Fruit fly (Drosophila melanogaster) whole organism, pupa: ENCODE results near the gene mal.

Experiments
- CG10348 ChIP-seq: fragments of 200-800 bp; sonication (Bioruptor generic); IDR thresholded peaks from 2 replicates; pipeline ENCODE4 v1.3.6; 2022; ENCODE audit warnings: missing biosample characterization, missing genetic modification characterization
- CG12605 ChIP-seq: fragments of 200-800 bp; sonication (Bioruptor generic); IDR thresholded peaks from 2 replicates; pipeline ENCODE4 v1.3.6; 2022; ENCODE audit warnings: missing biosample characterization, missing genetic modification characterization
- CG13204 ChIP-seq: fragments of 200-800 bp; sonication (Bioruptor generic); optimal IDR thresholded peaks from 2 replicates; lab custom pipeline; 2018; ENCODE audit warnings: missing biosample characterization, mild to moderate bottlenecking, missing genetic modification characterization, moderate library complexity
- CG14655 ChIP-seq: fragments of 200-800 bp; sonication (Bioruptor generic); optimal IDR thresholded peaks from 3 replicates; lab custom pipeline; 2017; ENCODE audit warnings: mild to moderate bottlenecking, missing biosample characterization, missing genetic modification reagents, missing genetic modification characterization
- CG15710 ChIP-seq: fragments of 200-800 bp; sonication (Bioruptor generic); optimal IDR thresholded peaks from 2 replicates; lab custom pipeline; 2018; ENCODE audit warnings: missing biosample characterization, mild to moderate bottlenecking, missing genetic modification characterization, moderate library complexity
- CG17806 ChIP-seq: fragments of 200-800 bp; sonication (Bioruptor generic); optimal IDR thresholded peaks from 2 replicates; lab custom pipeline; 2018; ENCODE audit warnings: missing biosample characterization, mild to moderate bottlenecking, missing genetic modification characterization, moderate library complexity
- CG32121 ChIP-seq: fragments of 200-800 bp; sonication (Bioruptor generic); IDR thresholded peaks from 2 replicates; pipeline ENCODE4 v1.3.6; 2022; ENCODE audit warnings: missing biosample characterization, missing genetic modification characterization
- CG34367 ChIP-seq: fragments of 200-800 bp; sonication (Bioruptor generic); optimal IDR thresholded peaks from 2 replicates; lab custom pipeline; 2018; ENCODE audit warnings: missing biosample characterization, mild to moderate bottlenecking, missing genetic modification characterization
- CG4496 ChIP-seq: fragments of 200-800 bp; sonication (Bioruptor generic); IDR thresholded peaks from 3 replicates; pipeline ENCODE4 v1.3.6; 2022; ENCODE audit warnings: missing biosample characterization, missing genetic modification characterization
- CG8159 ChIP-seq: fragments of 200-800 bp; sonication (Bioruptor generic); optimal IDR thresholded peaks from 3 replicates; lab custom pipeline; 2018; ENCODE audit warnings: missing biosample characterization, mild to moderate bottlenecking, missing genetic modification characterization, moderate library complexity
- CG8301 ChIP-seq: fragments of 200-800 bp; sonication (Bioruptor generic); optimal IDR thresholded peaks from 2 replicates; lab custom pipeline; 2018; ENCODE audit warnings: missing biosample characterization, mild to moderate bottlenecking, missing genetic modification characterization
- CG9948 ChIP-seq: fragments of 200-800 bp; sonication (Bioruptor generic); optimal IDR thresholded peaks from 2 replicates; lab custom pipeline; 2018; ENCODE audit warnings: missing biosample characterization, mild to moderate bottlenecking, missing genetic modification characterization, moderate library complexity
- D1 ChIP-seq: fragments of 200-800 bp; sonication (Bioruptor generic); optimal IDR thresholded peaks from 2 replicates; lab custom pipeline; 2018; ENCODE audit warnings: missing biosample characterization, mild to moderate bottlenecking, missing genetic modification characterization, moderate library complexity
- EcR ChIP-seq: fragments of 200-800 bp; sonication (Bioruptor generic); optimal IDR thresholded peaks from 3 replicates; lab custom pipeline; 2019; ENCODE audit warnings: missing biosample characterization, missing genetic modification characterization, mild to moderate bottlenecking, moderate library complexity, missing genetic modification reagents
- Ets98B ChIP-seq: fragments of 200-800 bp; sonication (Bioruptor generic); IDR thresholded peaks from 2 replicates; pipeline ENCODE4 v1.3.6; 2022; ENCODE audit warnings: missing biosample characterization, missing genetic modification characterization
- Pif1A ChIP-seq: fragments of 200-800 bp; sonication (Bioruptor generic); optimal IDR thresholded peaks from 3 replicates; lab custom pipeline; 2016; ENCODE audit warnings: missing biosample characterization, missing genetic modification characterization
- Pif1B ChIP-seq: fragments of 200-800 bp; sonication (Bioruptor generic); optimal IDR thresholded peaks from 3 replicates; lab custom pipeline; 2016; ENCODE audit warnings: missing biosample characterization, missing genetic modification characterization
- Snoo ChIP-seq: fragments of 200-800 bp; sonication (Bioruptor generic); optimal IDR thresholded peaks from 3 replicates; lab custom pipeline; 2017; ENCODE audit warnings: missing biosample characterization, mild to moderate bottlenecking, missing genetic modification characterization, inconsistent platforms
- fd96Ca ChIP-seq: fragments of 200-800 bp; sonication (Bioruptor generic); IDR thresholded peaks from 3 replicates; pipeline ENCODE4 v1.3.6; 2022; ENCODE audit warnings: missing biosample characterization, missing genetic modification characterization
- gl ChIP-seq: fragments of 200-800 bp; sonication (Bioruptor generic); optimal IDR thresholded peaks from 2 replicates; lab custom pipeline; 2018; ENCODE audit warnings: missing biosample characterization, mild to moderate bottlenecking, missing genetic modification characterization
- rn ChIP-seq: fragments of 200-800 bp; sonication (Bioruptor generic); IDR thresholded peaks from 2 replicates; pipeline ENCODE4 v1.3.6; 2022; ENCODE audit warnings: missing biosample characterization, missing genetic modification characterization

Gene mal

dm6 chrX:20393580-20393979 is 35.9 kb upstream of the mal start, which contains the start of gene Syx16:
Gene Syx16, minus strand, starts transcription at chrX:20393751.
- TF ChIP-seq Ets98B (GFP tag; lab: Robert Waterston, UW) (no peak), CG34367 (tag; lab: Kevin White, UChicago) (no peak), CG10348 (GFP tag; lab: Robert Waterston, UW) (no peak), Pif1B (no peak), CG17806 (tag; lab: Kevin White, UChicago) (no peak), gl (tag; lab: Kevin White, UChicago) (no peak), CG4496 (GFP tag; lab: Robert Waterston, UW) (no peak), EcR (GFP tag; lab: Kevin White, UChicago) (no peak), fd96Ca (GFP tag; lab: Robert Waterston, UW) (no peak), CG8301 (tag; lab: Kevin White, UChicago) (no peak), CG9948 (no peak)

- TF ChIP-seq Ets98B (GFP tag; lab: Robert Waterston, UW) (peak; percentile 47), CG34367 (tag; lab: Kevin White, UChicago) (peak; percentile 19), CG8159 (tag; lab: Kevin White, UChicago) (peak; percentile 21), CG15710 (tag; lab: Kevin White, UChicago) (peak; percentile 25), CG12605 (GFP tag; lab: Robert Waterston, UW) (0 out of 2 replicates have a peak, but pooled peaks have one; percentile 9), CG9948 (no peak), CG4496 (GFP tag; lab: Robert Waterston, UW) (peak; percentile 44; the same call in 1 of the 3 replicates), CG17806 (tag; lab: Kevin White, UChicago) (peak; percentile 20), fd96Ca (GFP tag; lab: Robert Waterston, UW) (no peak; the same call in 2 of the 3 replicates)
These were observed 35.2 kb upstream of the mal start, which contains the start of gene HERC2 for dm6 chrX:20394066-20394913. Gene HERC2, plus strand, starts transcription at chrX:20394395.

dm6 chrX:20411635-20412034 is 17.8 kb upstream of the mal start:
- TF ChIP-seq Pif1A (GFP tag; lab: Kevin White, UChicago) (no peak), gl (tag; lab: Kevin White, UChicago) (no peak), CG15710 (tag; lab: Kevin White, UChicago) (no peak), D1 (tag; lab: Kevin White, UChicago) (no peak), EcR (GFP tag; lab: Kevin White, UChicago) (no peak), CG32121 (GFP tag; lab: Robert Waterston, UW) (no peak), fd96Ca (GFP tag; lab: Robert Waterston, UW) (no peak), CG8159 (tag; lab: Kevin White, UChicago) (no peak)

- TF ChIP-seq CG15710 (tag; lab: Kevin White, UChicago): no peak
- TF ChIP-seq CG13204: no peak
- TF ChIP-seq rn: no peak
- no peak for TF ChIP-seq Snoo (tag; lab: Kevin White, UChicago)
These were observed 16.0 kb upstream of the mal start, which contains the start of gene CG15459 for dm6 chrX:20413481-20413880. Gene CG15459, minus strand, starts transcription at chrX:20413581.

dm6 chrX:20414099-20414498 is 15.4 kb upstream of the mal start, which contains the start of gene CG15458:
Gene CG15458, minus strand, starts transcription at chrX:20414199.
- no peak for TF ChIP-seq CG8301 (tag; lab: Kevin White, UChicago)
- TF ChIP-seq Pif1A (GFP tag; lab: Kevin White, UChicago): no peak
- TF ChIP-seq CG8159 (tag; lab: Kevin White, UChicago): no peak
- no peak for TF ChIP-seq CG4496 (GFP tag; lab: Robert Waterston, UW)
- no peak for TF ChIP-seq CG13204
- no peak for TF ChIP-seq fd96Ca (GFP tag; lab: Robert Waterston, UW)
- TF ChIP-seq CG15710 (tag; lab: Kevin White, UChicago): no peak
- TF ChIP-seq CG9948: no peak
- TF ChIP-seq CG32121 (GFP tag; lab: Robert Waterston, UW): no peak
- TF ChIP-seq CG34367 (tag; lab: Kevin White, UChicago): no peak
- TF ChIP-seq Ets98B (GFP tag; lab: Robert Waterston, UW): no peak
- no peak for TF ChIP-seq EcR (GFP tag; lab: Kevin White, UChicago)

dm6 chrX:20415444-20415843 is 14.0 kb upstream of the mal start, which contains the start of gene Obp19a:
Gene Obp19a, plus strand, starts transcription at chrX:20415744.
- TF ChIP-seq CG34367 (tag; lab: Kevin White, UChicago) (no peak), Snoo (tag; lab: Kevin White, UChicago) (no peak), CG4496 (GFP tag; lab: Robert Waterston, UW) (no peak), CG14655 (GFP tag; lab: Kevin White, UChicago) (no peak), gl (tag; lab: Kevin White, UChicago) (no peak), CG9948 (no peak), CG8301 (tag; lab: Kevin White, UChicago) (no peak), CG32121 (GFP tag; lab: Robert Waterston, UW) (no peak), Pif1A (GFP tag; lab: Kevin White, UChicago) (no peak), rn (no peak), fd96Ca (GFP tag; lab: Robert Waterston, UW) (no peak), CG17806 (tag; lab: Kevin White, UChicago) (no peak), D1 (tag; lab: Kevin White, UChicago) (no peak), EcR (GFP tag; lab: Kevin White, UChicago) (no peak), Pif1B (no peak), CG10348 (GFP tag; lab: Robert Waterston, UW) (no peak), CG8159 (tag; lab: Kevin White, UChicago) (no peak)
